Worm (Caenorhabditis elegans): ENCODE measurements around the gene sar-1.

DNA sequence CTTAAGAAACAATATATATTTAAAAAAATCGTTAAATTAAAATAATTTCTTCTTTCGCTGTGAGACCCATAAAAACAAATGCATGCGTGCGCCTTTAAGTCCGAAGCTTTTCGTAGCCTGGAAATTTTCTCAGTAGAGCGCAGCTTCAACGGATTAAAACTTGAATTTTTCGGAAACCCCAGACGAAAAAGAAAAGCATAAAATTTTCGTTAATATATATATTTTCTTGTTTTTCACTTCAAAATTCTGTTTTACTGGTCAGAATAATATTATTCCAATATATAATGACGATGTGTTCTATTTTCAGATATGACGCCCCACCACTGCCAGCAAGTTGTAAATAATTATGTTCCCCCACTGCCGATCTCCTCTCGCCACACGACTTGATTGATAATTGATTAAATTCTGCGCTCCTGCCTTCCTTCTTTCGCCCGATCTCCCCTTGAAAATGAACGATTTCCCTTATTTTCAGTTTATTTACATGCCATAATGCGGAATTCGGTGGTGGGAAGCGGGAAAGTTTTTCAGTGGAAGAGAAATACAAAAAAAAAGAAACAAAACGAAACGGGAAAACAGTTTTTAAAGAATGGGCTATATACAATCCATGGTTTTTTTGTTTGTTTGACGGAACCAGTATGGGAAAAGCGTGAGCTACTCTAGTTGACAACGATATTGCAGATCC is 44.9 kb downstream of the sar-1 start:
- TF ChIP-seq cnd-1 (tag; optimal IDR thresholded peaks at IDR 0.05) (no peak), nhr-237 (tag; optimal IDR thresholded peaks at IDR 0.05) (no peak)

Data from whole organism, mixed stage, embryonic.